Worm (Caenorhabditis elegans) whole organism, L3 larva: ENCODE measurements around the gene ceh-53.

Experiments used
- ama-1 ChIP-seq: fragments of 150-350 bp; optimal IDR thresholded peaks from 2 replicates; lab custom pipeline; 2018
- ceh-9 ChIP-seq: sonication (generic microtip); optimal IDR thresholded peaks from 2 replicates; lab custom pipeline; 2018; ENCODE audit warnings: missing biosample characterization, missing genetic modification characterization
- lin-15B ChIP-seq: fragments of 150-350 bp; optimal IDR thresholded peaks from 2 replicates; lab custom pipeline; 2014; ENCODE audit warnings: missing biosample characterization, missing genetic modification characterization
- snpc-4 ChIP-seq: fragments of 150-350 bp; optimal IDR thresholded peaks from 2 replicates; lab custom pipeline; 2014; ENCODE audit warnings: missing biosample characterization, missing genetic modification characterization
- unc-62 ChIP-seq: fragments of 150-350 bp; sonication (generic microtip); optimal IDR thresholded peaks from 4 replicates; lab custom pipeline; 2014; ENCODE audit warnings: missing biosample characterization, missing genetic modification reagents, missing genetic modification characterization

DNA sequence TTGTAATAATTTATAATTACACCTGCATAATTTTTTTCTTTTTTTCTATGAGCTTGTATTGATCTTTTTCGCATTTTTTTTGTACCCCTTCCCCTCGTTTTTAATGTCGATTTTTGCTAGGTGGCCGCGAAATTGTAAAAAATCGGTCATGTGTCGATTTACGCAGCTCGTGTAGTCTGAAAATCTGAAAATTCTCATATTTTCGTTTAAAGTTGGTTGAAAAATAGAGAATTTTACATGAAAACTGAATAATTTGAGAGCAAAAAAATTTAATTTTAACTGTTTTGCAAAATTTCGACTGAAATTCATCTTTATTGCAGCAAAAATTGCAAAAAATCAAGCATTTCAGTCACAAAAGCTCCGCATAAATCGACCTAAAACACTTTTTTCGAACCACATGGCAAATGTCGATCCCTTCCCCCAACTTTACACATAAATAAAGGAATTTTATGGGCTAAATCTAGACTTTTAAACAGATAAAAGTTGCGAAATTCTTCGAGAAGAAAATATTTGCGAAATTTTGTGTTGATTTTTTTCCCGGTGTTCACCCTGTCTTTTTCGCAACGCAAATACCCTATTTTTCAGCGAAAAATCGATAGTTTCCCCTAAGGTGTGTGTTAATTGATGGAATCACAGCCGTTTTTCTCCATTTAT is 28.3 kb downstream of the ceh-53 start:
- TF ChIP-seq ama-1 (lab: Kevin White, UChicago) (no peak), unc-62 (GFP tag; lab: Kevin White, UChicago) (no peak), lin-15B (tag; lab: Kevin White, UChicago) (no peak), ceh-9 (tag; lab: Kevin White, UChicago) (no peak), snpc-4 (tag; lab: Kevin White, UChicago) (no peak)
